Fruit fly (Drosophila melanogaster) whole organism, wandering third instar larva: ENCODE data around the gene gnu.

Experiments used
- Abd-B ChIP-seq: fragments of >200 bp; optimal IDR thresholded peaks from 2 replicates; lab custom pipeline; 2017; ENCODE audit warnings: missing biosample characterization, missing genetic modification characterization
- CG32264 ChIP-seq: fragments of 200-800 bp; sonication (Bioruptor generic); optimal IDR thresholded peaks from 2 replicates; lab custom pipeline; 2016; ENCODE audit warnings: missing biosample characterization, missing genetic modification characterization
- CG9705 ChIP-seq: fragments of 200-800 bp; sonication (Bioruptor generic); optimal IDR thresholded peaks from 2 replicates; lab custom pipeline; 2018; ENCODE audit warnings: missing biosample characterization, mild to moderate bottlenecking, missing genetic modification characterization
- CrebA ChIP-seq: fragments of 200-800 bp; sonication (Bioruptor generic); optimal IDR thresholded peaks from 2 replicates; lab custom pipeline; 2016; ENCODE audit warnings: missing biosample characterization, mild to moderate bottlenecking, missing genetic modification characterization, borderline replicate concordance
- Dfd ChIP-seq: fragments of >200 bp; optimal IDR thresholded peaks from 2 replicates; lab custom pipeline; 2017; ENCODE audit warnings: missing biosample characterization, missing genetic modification characterization
- Dif ChIP-seq: fragments of 200-275, 200-300 bp; sonication (Bioruptor generic); optimal IDR thresholded peaks from 2 replicates; lab custom pipeline; 2018; ENCODE audit warnings: missing biosample characterization, missing genetic modification characterization; ENCODE audit not compliant: partially characterized antibody
- GATAd ChIP-seq: sonication (Bioruptor generic); optimal IDR thresholded peaks from 2 replicates; lab custom pipeline; 2016; ENCODE audit warnings: missing biosample characterization, missing genetic modification characterization
- HLH106 ChIP-seq: fragments of 200-800 bp; optimal IDR thresholded peaks from 3 replicates; lab custom pipeline; 2019; ENCODE audit warnings: missing biosample characterization, mild to moderate bottlenecking, missing genetic modification characterization, moderate library complexity
- Hnf4 ChIP-seq: fragments of 200-800 bp; sonication (Bioruptor generic); optimal IDR thresholded peaks from 2 replicates; lab custom pipeline; 2016; ENCODE audit warnings: missing biosample characterization, mild to moderate bottlenecking, missing genetic modification characterization
- Hr78 ChIP-seq: fragments of >200 bp; optimal IDR thresholded peaks from 2 replicates; lab custom pipeline; 2017; ENCODE audit warnings: missing biosample characterization, missing genetic modification characterization
- Hr83 ChIP-seq: fragments of 200-300 bp; sonication (Bioruptor generic); optimal IDR thresholded peaks from 2 replicates; lab custom pipeline; 2016; ENCODE audit warnings: missing biosample characterization, mild to moderate bottlenecking, missing genetic modification characterization, moderate library complexity; ENCODE audit not compliant: poor library complexity, severe bottlenecking
- Jra ChIP-seq: sonication (Bioruptor generic); optimal IDR thresholded peaks from 2 replicates; lab custom pipeline; 2016; ENCODE audit warnings: missing biosample characterization, missing genetic modification characterization
- Mio ChIP-seq: sonication (Bioruptor generic); optimal IDR thresholded peaks from 2 replicates; lab custom pipeline; 2016; ENCODE audit warnings: missing biosample characterization, missing genetic modification characterization
- Myc ChIP-seq: fragments of >200 bp; optimal IDR thresholded peaks from 2 replicates; lab custom pipeline; 2017
- N ChIP-seq: fragments of >200 bp; optimal IDR thresholded peaks from 2 replicates; lab custom pipeline; 2018; ENCODE audit warnings: missing biosample characterization, missing external identifiers, missing genetic modification characterization
- OdsH ChIP-seq: fragments of 200-800 bp; sonication (Bioruptor generic); optimal IDR thresholded peaks from 2 replicates; lab custom pipeline; 2016; ENCODE audit warnings: missing biosample characterization, mild to moderate bottlenecking, missing genetic modification characterization
- Rel ChIP-seq, 2 experiments: fragments of 200-800 bp; sonication (Bioruptor generic) in 1 of 2; optimal IDR thresholded peaks; 2 replicates in 1 of 2; 3 replicates in 1 of 2; lab custom pipeline; 2016 to 2019; ENCODE audit warnings: mild to moderate bottlenecking in 2 of 2, missing biosample characterization in 2 of 2, missing genetic modification characterization in 2 of 2, moderate library complexity in 1 of 2
- Sp1 ChIP-seq: fragments of 200-800 bp; sonication (Bioruptor generic); optimal IDR thresholded peaks from 3 replicates; lab custom pipeline; 2019; ENCODE audit warnings: missing biosample characterization, mild to moderate bottlenecking, missing genetic modification characterization, moderate library complexity
- Vsx2 ChIP-seq: fragments of 200-300, 225-300 bp; sonication (Bioruptor generic); optimal IDR thresholded peaks from 2 replicates; lab custom pipeline; 2018; ENCODE audit warnings: missing biosample characterization, missing genetic modification characterization; ENCODE audit not compliant: partially characterized antibody
- br ChIP-seq: fragments of 200-800 bp; sonication (Bioruptor generic); optimal IDR thresholded peaks from 2 replicates; lab custom pipeline; 2016; ENCODE audit warnings: missing biosample characterization, missing genetic modification characterization
- brk ChIP-seq: fragments of 200-800 bp; sonication (Bioruptor generic); optimal IDR thresholded peaks from 2 replicates; lab custom pipeline; 2016; ENCODE audit warnings: missing biosample characterization, mild to moderate bottlenecking, missing genetic modification characterization
- dl ChIP-seq, 2 experiments: fragments of 175-275, 200-275 bp in 1 of 2; fragments of 200-275 bp in 1 of 2; sonication (Bioruptor generic); optimal IDR thresholded peaks; lab custom pipeline; 2018; ENCODE audit warnings: mild to moderate bottlenecking in 2 of 2, missing biosample characterization in 2 of 2, missing genetic modification characterization in 2 of 2, moderate library complexity in 2 of 2; ENCODE audit not compliant: partially characterized antibody in 2 of 2, insufficient read depth in 1 of 2
- dmrt93B ChIP-seq: fragments of 200-800 bp; sonication (Bioruptor generic); optimal IDR thresholded peaks from 2 replicates; lab custom pipeline; 2018; ENCODE audit warnings: missing biosample characterization, mild to moderate bottlenecking, missing genetic modification characterization
- dsf ChIP-seq: sonication (Bioruptor generic); optimal IDR thresholded peaks from 2 replicates; lab custom pipeline; 2016; ENCODE audit warnings: missing biosample characterization, missing genetic modification characterization, borderline replicate concordance
- ey ChIP-seq: fragments of 200-800 bp; sonication (Bioruptor generic); optimal IDR thresholded peaks from 2 replicates; lab custom pipeline; 2016; ENCODE audit warnings: missing biosample characterization, missing genetic modification characterization
- foxo ChIP-seq, 2 experiments: fragments of 200-800 bp; sonication (Bioruptor generic); optimal IDR thresholded peaks; 2 replicates in 1 of 2; 3 replicates in 1 of 2; lab custom pipeline; 2016 to 2017; ENCODE audit warnings: missing biosample characterization in 2 of 2, missing genetic modification characterization in 2 of 2
- fru ChIP-seq: fragments of 200-800 bp; sonication (Bioruptor generic); optimal IDR thresholded peaks from 3 replicates; lab custom pipeline; 2016; ENCODE audit warnings: missing biosample characterization, mild to moderate bottlenecking, missing genetic modification characterization
- h ChIP-seq: fragments of 200-800 bp; sonication (Bioruptor generic); optimal IDR thresholded peaks from 3 replicates; lab custom pipeline; 2016; ENCODE audit warnings: missing biosample characterization, mild to moderate bottlenecking, missing genetic modification characterization
- jim ChIP-seq: fragments of 175-275, 200-325 bp; sonication (Bioruptor generic); optimal IDR thresholded peaks from 2 replicates; lab custom pipeline; 2016; ENCODE audit warnings: missing biosample characterization, mild to moderate bottlenecking, missing genetic modification characterization
- lola ChIP-seq: fragments of >200 bp; optimal IDR thresholded peaks from 2 replicates; lab custom pipeline; 2017; ENCODE audit warnings: missing biosample characterization, missing genetic modification characterization
- pan ChIP-seq: fragments of >200 bp; optimal IDR thresholded peaks from 2 replicates; lab custom pipeline; 2017
- psq ChIP-seq: fragments of 200-800 bp; sonication (Bioruptor generic); optimal IDR thresholded peaks from 3 replicates; lab custom pipeline; 2017; ENCODE audit warnings: missing biosample characterization, mild to moderate bottlenecking, missing genetic modification characterization, moderate library complexity
- rgr ChIP-seq: fragments of 200-800 bp; sonication (Bioruptor generic); optimal IDR thresholded peaks from 3 replicates; lab custom pipeline; 2016; ENCODE audit warnings: missing biosample characterization, mild to moderate bottlenecking, missing genetic modification characterization
- sage ChIP-seq: fragments of 200-800 bp; sonication (Bioruptor generic); optimal IDR thresholded peaks from 2 replicates; lab custom pipeline; 2016; ENCODE audit warnings: missing biosample characterization, mild to moderate bottlenecking, missing genetic modification characterization
- sv ChIP-seq: fragments of 200-800 bp; sonication (Bioruptor generic); optimal IDR thresholded peaks from 3 replicates; lab custom pipeline; 2016; ENCODE audit warnings: missing biosample characterization, missing genetic modification characterization
- tai ChIP-seq: sonication (Bioruptor generic); optimal IDR thresholded peaks from 2 replicates; lab custom pipeline; 2016; ENCODE audit warnings: missing biosample characterization, missing genetic modification characterization
- usp ChIP-seq: fragments of >200 bp; optimal IDR thresholded peaks from 2 replicates; lab custom pipeline; 2017; ENCODE audit warnings: missing biosample characterization, missing genetic modification characterization
- woc ChIP-seq: sonication (Bioruptor generic); optimal IDR thresholded peaks from 2 replicates; lab custom pipeline; 2016; ENCODE audit warnings: missing biosample characterization, mild to moderate bottlenecking, missing genetic modification characterization

gnu gene

DNA sequence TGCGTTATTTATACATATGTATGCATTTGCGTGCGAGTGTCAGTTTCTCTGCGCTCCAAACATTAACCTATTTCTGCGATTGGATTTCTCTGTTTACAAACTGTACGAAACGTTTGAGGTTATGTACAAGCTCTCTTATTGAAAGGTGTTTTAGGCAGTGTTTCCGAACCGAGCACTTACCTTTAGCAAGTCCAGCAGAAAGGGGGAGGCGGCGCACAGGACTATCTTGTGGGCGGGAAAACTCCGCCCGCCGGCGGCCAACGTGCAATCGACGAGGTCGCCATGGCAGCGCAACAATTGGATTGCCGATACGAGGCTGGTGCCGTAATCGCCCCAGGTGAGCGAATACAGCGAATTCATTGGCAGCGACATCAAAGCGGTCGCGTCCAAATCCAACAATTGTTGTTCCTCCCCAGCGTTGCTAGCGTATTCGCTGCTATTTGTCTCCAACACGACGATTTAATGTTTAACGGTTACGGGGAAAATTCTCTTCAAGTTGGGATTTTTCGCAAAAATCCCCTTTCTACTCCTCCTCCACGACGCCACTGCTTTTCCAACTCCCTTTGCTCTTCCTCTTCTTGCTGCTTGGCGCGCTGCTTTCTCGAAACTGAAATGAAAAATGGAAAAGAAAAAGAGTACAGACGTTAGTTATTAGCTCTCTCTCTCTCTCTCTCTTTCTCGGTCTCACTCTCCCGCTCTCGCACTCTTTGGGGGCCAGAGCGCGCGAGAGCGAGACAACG lies 46.3 kb downstream of the gnu start (continued):
- TF ChIP-seq sv (GFP tag; lab: Kevin White, UChicago) (peak; percentile 85), CG32264 (peak; percentile 69), br (peak; percentile 84), dl (GFP tag; optimal IDR thresholded peaks at IDR 0.05; lab: Kevin White, UChicago; ENCODE audit: insufficient read depth in 1 of 2, partially characterized antibody in 2 of 2) (peak; percentile 82 to 95), jim (GFP tag; lab: Kevin White, UChicago) (peak; percentile 65), tai (GFP tag; lab: Kevin White, UChicago) (peak; percentile 68)

dm6 chr3L:14755951-14756723 lies 47.0 kb downstream of the gnu start:
- TF ChIP-seq CG32264 (peak; percentile 16), dsf (peak; percentile 50), dl (GFP tag; optimal IDR thresholded peaks at IDR 0.05; lab: Kevin White, UChicago; ENCODE audit: insufficient read depth in 1 of 2, partially characterized antibody in 2 of 2) (peak; percentile 97 to 98), Myc (lab: Kevin White, UChicago) (no peak), foxo (GFP tag; optimal IDR thresholded peaks at IDR 0.05; lab: Kevin White, UChicago) (peak; percentile 29 to 88), HLH106 (tag; lab: Kevin White, UChicago) (peak; percentile 88), sage (no peak), N (no peak), usp (GFP tag; lab: Kevin White, UChicago) (no peak), ey (GFP tag; lab: Kevin White, UChicago) (peak; percentile 88), psq (GFP tag; lab: Kevin White, UChicago) (peak; percentile 75), tai (GFP tag; lab: Kevin White, UChicago) (peak; percentile 68), h (GFP tag; lab: Kevin White, UChicago) (peak; percentile 89), GATAd (peak; percentile 12), fru (GFP tag; lab: Kevin White, UChicago) (peak; percentile 84), Dif (GFP tag; lab: Kevin White, UChicago) (peak; percentile 99), rgr (peak; percentile 81), CG9705 (GFP tag; lab: Kevin White, UChicago) (peak; percentile 76), CrebA (peak; percentile 88), Rel (GFP tag; optimal IDR thresholded peaks at IDR 0.05; lab: Kevin White, UChicago) (peak; percentile 63), Rel (tag; optimal IDR thresholded peaks at IDR 0.05; lab: Kevin White, UChicago) (peak; percentile 39), Dfd (GFP tag; lab: Kevin White, UChicago) (peak; percentile 44), brk (GFP tag; lab: Kevin White, UChicago) (peak; percentile 53), Sp1 (GFP tag; lab: Kevin White, UChicago) (peak; percentile 85), sv (GFP tag; lab: Kevin White, UChicago) (peak; percentile 75), br (peak; percentile 74), Mio (peak; percentile 21), pan (lab: Kevin White, UChicago) (no peak), jim (GFP tag; lab: Kevin White, UChicago) (no peak), woc (GFP tag; lab: Kevin White, UChicago) (peak; percentile 80), lola (peak; percentile 26), OdsH (peak; percentile 84), Hr78 (GFP tag; lab: Kevin White, UChicago) (no peak), Vsx2 (GFP tag; lab: Kevin White, UChicago) (peak; percentile 97), Hnf4 (GFP tag; lab: Kevin White, UChicago) (peak; percentile 68), Abd-B (GFP tag; lab: Kevin White, UChicago) (no peak), Hr83 (GFP tag; lab: Kevin White, UChicago) (peak; percentile 78), dmrt93B (peak; percentile 84), Jra (no peak)
